Worm (Caenorhabditis elegans) whole organism, early embryonic: ENCODE measurements around the gene fipr-21.

Experiments
- B0310.2 ChIP-seq: sonication (generic microtip); optimal IDR thresholded peaks from 2 replicates; lab custom pipeline; 2016; ENCODE audit warnings: mild to moderate bottlenecking, missing genetic modification characterization, missing compliant biosample characterization
- F13C5.2 ChIP-seq: sonication (generic microtip); optimal IDR thresholded peaks from 2 replicates; lab custom pipeline; 2017; ENCODE audit warnings: mild to moderate bottlenecking, missing genetic modification characterization, inconsistent platforms, missing compliant biosample characterization
- aly-1 ChIP-seq: sonication (generic microtip); optimal IDR thresholded peaks from 2 replicates; lab custom pipeline; 2016; ENCODE audit warnings: missing genetic modification characterization, missing compliant biosample characterization
- ama-1 ChIP-seq: fragments of 150-350 bp; optimal IDR thresholded peaks from 2 replicates; lab custom pipeline; 2014
- ceh-13 ChIP-seq: fragments of 200-800 bp; sonication (Bioruptor generic); optimal IDR thresholded peaks from 2 replicates; lab custom pipeline; 2018; ENCODE audit warnings: mild to moderate bottlenecking, missing genetic modification characterization, missing compliant biosample characterization
- ceh-36 ChIP-seq: sonication (generic microtip); optimal IDR thresholded peaks from 2 replicates; lab custom pipeline; 2016; ENCODE audit warnings: missing genetic modification characterization, inconsistent platforms, missing compliant biosample characterization
- ets-7 ChIP-seq: sonication (generic microtip); optimal IDR thresholded peaks from 2 replicates; lab custom pipeline; 2016; ENCODE audit warnings: missing genotype, missing genetic modification characterization, missing compliant biosample characterization
- flt-1 ChIP-seq: fragments of 200-800 bp; sonication (Bioruptor generic); IDR thresholded peaks from 2 replicates; pipeline ENCODE4 v1.3.6; 2022; ENCODE audit warnings: missing genetic modification characterization, missing compliant biosample characterization
- hmbx-1 ChIP-seq: sonication (generic microtip); optimal IDR thresholded peaks from 2 replicates; lab custom pipeline; 2016; ENCODE audit warnings: mild to moderate bottlenecking, missing genetic modification characterization, missing compliant biosample characterization
- hmg-4 ChIP-seq: fragments of 200-800 bp; sonication (Bioruptor generic); optimal IDR thresholded peaks from 2 replicates; lab custom pipeline; 2018; ENCODE audit warnings: mild to moderate bottlenecking, missing genetic modification characterization, missing compliant biosample characterization
- hnd-1 ChIP-seq: sonication (generic microtip); optimal IDR thresholded peaks from 2 replicates; lab custom pipeline; 2016; ENCODE audit warnings: missing genetic modification characterization, missing compliant biosample characterization
- pes-1 ChIP-seq: fragments of 200-800 bp; sonication (Bioruptor generic); IDR thresholded peaks from 2 replicates; pipeline ENCODE4 v1.3.6; 2022; ENCODE audit warnings: missing genetic modification reagents, missing genetic modification characterization, missing compliant biosample characterization
- scrt-1 ChIP-seq: fragments of 200-800 bp; sonication (Bioruptor generic); IDR thresholded peaks from 2 replicates; pipeline ENCODE4 v1.3.6; 2022; ENCODE audit warnings: missing genetic modification characterization, missing compliant biosample characterization
- sea-1 ChIP-seq: fragments of 200-800 bp; sonication (Bioruptor generic); conservative IDR thresholded peaks from 2 replicates; pipeline ENCODE4 v1.3.6; 2022; ENCODE audit warnings: missing genetic modification characterization, missing compliant biosample characterization
- tbx-11 ChIP-seq: fragments of 200-800 bp; sonication (Bioruptor generic); IDR thresholded peaks from 2 replicates; pipeline ENCODE4 v1.3.6; 2022; ENCODE audit warnings: missing genetic modification characterization, missing compliant biosample characterization
- tbx-37 ChIP-seq: fragments of 200-800 bp; sonication (Bioruptor generic); conservative IDR thresholded peaks from 2 replicates; pipeline ENCODE4 v1.3.6; 2022; ENCODE audit warnings: missing genetic modification reagents, missing genetic modification characterization, missing compliant biosample characterization
- tra-4 ChIP-seq: sonication (generic microtip); optimal IDR thresholded peaks from 2 replicates; lab custom pipeline; 2017; ENCODE audit warnings: missing genetic modification characterization, missing compliant biosample characterization

fipr-21 gene

ce11 chrX:10338761-10339160 is 34.4 kb downstream of the fipr-21 start:
- TF ChIP-seq sea-1 (GFP tag; lab: Robert Waterston, UW) = no peak
- TF ChIP-seq pes-1 (GFP tag; lab: Robert Waterston, UW) = no peak
- no peak for TF ChIP-seq ama-1
- no peak for TF ChIP-seq F13C5.2
- no peak for TF ChIP-seq scrt-1
- no peak for TF ChIP-seq tra-4 (tag; lab: Kevin White, UChicago)
- TF ChIP-seq aly-1 (tag; lab: Kevin White, UChicago) = no peak
- no peak for TF ChIP-seq hmg-4
- no peak for TF ChIP-seq ets-7 (tag; lab: Kevin White, UChicago)

- no peak for TF ChIP-seq aly-1 (tag; lab: Kevin White, UChicago)
These were observed 35.7 kb downstream of the fipr-21 start for ce11 chrX:10340044-10340443.

ce11 chrX:10340986-10341385 is 36.7 kb downstream of the fipr-21 start, which contains the start of gene R07E3.1:
Gene R07E3.1 (minus strand): TSS chrX:10341161.
- TF ChIP-seq ceh-36 (tag; lab: Kevin White, UChicago) = no peak
- no peak for TF ChIP-seq aly-1 (tag; lab: Kevin White, UChicago)
- no peak for TF ChIP-seq hmbx-1
- no peak for TF ChIP-seq ets-7 (tag; lab: Kevin White, UChicago)

DNA sequence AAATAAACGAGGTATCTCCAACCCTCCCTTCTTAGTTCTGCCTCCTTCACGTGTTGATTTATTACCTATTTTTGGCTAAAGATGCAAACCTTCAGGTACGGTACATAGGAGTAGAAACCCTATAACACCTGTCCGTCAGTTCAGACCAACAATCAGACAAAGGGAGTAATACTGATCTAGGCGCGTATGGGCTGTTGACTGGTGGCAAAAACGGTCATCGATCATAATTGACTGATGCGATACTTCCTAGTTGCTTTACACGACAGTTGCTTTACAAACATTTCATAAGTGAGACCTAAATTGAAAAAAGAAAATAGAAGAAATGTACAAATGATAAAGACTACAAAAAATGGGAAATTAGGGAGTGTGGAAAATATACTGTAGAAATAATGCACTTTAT is 45.8 kb downstream of the fipr-21 start:
- TF ChIP-seq F13C5.2 = no peak
- no peak for TF ChIP-seq pes-1 (GFP tag; lab: Robert Waterston, UW)
- no peak for TF ChIP-seq flt-1 (GFP tag; lab: Robert Waterston, UW)
- no peak for TF ChIP-seq hmbx-1
- TF ChIP-seq aly-1 (tag; lab: Kevin White, UChicago) = no peak
- no peak for TF ChIP-seq scrt-1
- TF ChIP-seq tbx-11 (GFP tag; lab: Robert Waterston, UW) = no peak
- TF ChIP-seq ceh-36 (tag; lab: Kevin White, UChicago) = no peak

- TF ChIP-seq B0310.2 (tag; lab: Kevin White, UChicago) (no peak), aly-1 (tag; lab: Kevin White, UChicago) (no peak), hmg-4 (no peak), ets-7 (tag; lab: Kevin White, UChicago) (no peak), F13C5.2 (no peak), ceh-13 (GFP tag; lab: Kevin White, UChicago) (no peak), tra-4 (tag; lab: Kevin White, UChicago) (no peak), hnd-1 (no peak), scrt-1 (no peak), ama-1 (no peak), sea-1 (GFP tag; lab: Robert Waterston, UW) (no peak), tbx-37 (GFP tag; lab: Robert Waterston, UW) (no peak), pes-1 (GFP tag; lab: Robert Waterston, UW) (no peak), tbx-11 (GFP tag; lab: Robert Waterston, UW) (no peak), ceh-36 (tag; lab: Kevin White, UChicago) (no peak), flt-1 (GFP tag; lab: Robert Waterston, UW) (no peak), hmbx-1 (no peak)
These were observed 49.5 kb downstream of the fipr-21 start for ce11 chrX:10353857-10354256.
